Fruit fly (Drosophila melanogaster): ENCODE results near the gene ghi.
A peak's percentile ranks its signal among the peaks of the same experiment; 100 is the strongest.

The ghi gene

DNA sequence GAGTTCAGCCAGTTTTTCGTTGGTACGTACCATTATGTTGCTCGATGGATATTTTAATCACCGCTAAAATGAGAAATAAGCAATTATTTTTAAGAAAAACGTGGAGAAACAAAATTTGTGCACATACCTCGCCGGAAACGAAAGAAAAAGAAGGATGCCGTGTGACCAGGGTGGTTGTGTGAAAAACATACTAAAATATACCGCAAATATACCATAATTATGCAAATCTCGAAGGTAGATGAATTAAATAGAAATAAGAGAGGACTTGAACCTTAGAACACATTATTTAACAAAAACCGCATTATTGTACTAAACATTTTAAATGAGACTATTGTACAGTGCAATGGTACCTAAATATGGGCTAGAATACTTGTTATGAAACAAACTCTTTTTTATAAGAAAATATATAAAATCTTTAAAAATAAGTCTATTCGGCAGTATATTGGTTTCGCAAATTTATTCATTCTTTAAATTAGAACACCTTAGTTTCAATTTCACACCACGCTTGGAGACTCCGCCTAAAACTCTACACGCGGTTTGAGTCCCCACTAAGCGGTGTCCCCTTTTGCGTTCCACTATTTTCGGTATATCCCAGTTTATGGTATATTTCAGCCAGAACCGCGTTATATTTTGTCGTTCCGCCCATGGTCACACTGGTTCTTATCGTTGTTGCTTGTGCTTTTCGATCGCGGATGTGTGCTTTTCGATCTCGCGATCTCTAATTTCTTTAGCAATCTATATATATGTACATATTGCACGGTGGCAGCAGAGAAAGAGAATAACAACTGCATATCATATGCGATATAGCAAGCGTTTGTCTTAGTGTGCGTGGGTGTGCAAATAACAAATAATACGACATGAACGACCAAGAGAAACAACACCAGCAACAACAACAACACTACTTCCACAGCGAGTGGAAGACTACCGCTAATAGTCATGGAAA is 21.7 kb upstream of the ghi start, which contains the start of the genes RpS17 and MTF-1:
RpS17 (minus strand) TSS at position 157 of the 943 bp plus-strand sequence.
MTF-1 (plus strand) TSS at position 648 of the 943 bp plus-strand sequence.
- TF ChIP-seq Crg-1 (GFP tag; optimal IDR thresholded peaks at IDR 0.05) (peak; percentile 33), pad (GFP tag; optimal IDR thresholded peaks at IDR 0.05) (peak; percentile 24), Clk (GFP tag; optimal IDR thresholded peaks at IDR 0.05) (peak; percentile 1), CG14711 (tag; optimal IDR thresholded peaks at IDR 0.05) (peak; percentile 50), CG12768 (GFP tag; optimal IDR thresholded peaks at IDR 0.05) (peak; percentile 47), cic (GFP tag; optimal IDR thresholded peaks at IDR 0.05) (peak; percentile 48), CG7101 (tag; optimal IDR thresholded peaks at IDR 0.05) (peak; percentile 66), kay (GFP tag; ENCODE audit: borderline replicate concordance) (no peak), CG5204 (GFP tag; optimal IDR thresholded peaks at IDR 0.05) (no peak), tj (GFP tag; optimal IDR thresholded peaks at IDR 0.05) (peak; percentile 27), Hr96 (GFP tag; optimal IDR thresholded peaks at IDR 0.05) (peak; percentile 40), Mnt (GFP tag; optimal IDR thresholded peaks at IDR 0.05) (peak; percentile 87), cnc (optimal IDR thresholded peaks at IDR 0.05) (no peak), bab1 (GFP tag; optimal IDR thresholded peaks at IDR 0.05) (peak; percentile 70), CG7045 (GFP tag; optimal IDR thresholded peaks at IDR 0.05) (peak; percentile 15), ovo (GFP tag; optimal IDR thresholded peaks at IDR 0.05) (peak; percentile 19), CG11617 (GFP tag; optimal IDR thresholded peaks at IDR 0.05) (peak; percentile 73), toe (GFP tag; optimal IDR thresholded peaks at IDR 0.05) (no peak), CG33017 (tag; optimal IDR thresholded peaks at IDR 0.05) (peak; percentile 51), CG1620 (GFP tag; optimal IDR thresholded peaks at IDR 0.05) (peak; percentile 61)

DNA sequence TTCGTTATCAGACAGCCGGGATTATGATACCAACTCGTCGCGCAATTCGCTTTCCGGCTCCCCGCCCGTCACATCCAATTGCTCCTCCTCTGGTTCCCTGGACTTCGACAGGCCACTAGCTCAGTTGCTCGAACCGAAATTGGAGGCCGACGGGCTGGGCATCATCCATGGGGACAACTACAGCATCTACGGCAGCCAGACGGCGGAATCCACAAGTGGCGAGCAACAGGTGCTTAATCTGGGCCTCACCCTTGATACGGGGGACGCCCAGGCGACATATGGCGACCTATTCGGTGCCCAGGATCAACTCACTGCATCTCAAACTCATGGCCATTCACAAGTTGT is 21.1 kb upstream of the ghi start:
- no peak for TF ChIP-seq Hr96 (GFP tag; optimal IDR thresholded peaks at IDR 0.05)
- peak; percentile 34 for TF ChIP-seq CG12768 (GFP tag; optimal IDR thresholded peaks at IDR 0.05)

DNA sequence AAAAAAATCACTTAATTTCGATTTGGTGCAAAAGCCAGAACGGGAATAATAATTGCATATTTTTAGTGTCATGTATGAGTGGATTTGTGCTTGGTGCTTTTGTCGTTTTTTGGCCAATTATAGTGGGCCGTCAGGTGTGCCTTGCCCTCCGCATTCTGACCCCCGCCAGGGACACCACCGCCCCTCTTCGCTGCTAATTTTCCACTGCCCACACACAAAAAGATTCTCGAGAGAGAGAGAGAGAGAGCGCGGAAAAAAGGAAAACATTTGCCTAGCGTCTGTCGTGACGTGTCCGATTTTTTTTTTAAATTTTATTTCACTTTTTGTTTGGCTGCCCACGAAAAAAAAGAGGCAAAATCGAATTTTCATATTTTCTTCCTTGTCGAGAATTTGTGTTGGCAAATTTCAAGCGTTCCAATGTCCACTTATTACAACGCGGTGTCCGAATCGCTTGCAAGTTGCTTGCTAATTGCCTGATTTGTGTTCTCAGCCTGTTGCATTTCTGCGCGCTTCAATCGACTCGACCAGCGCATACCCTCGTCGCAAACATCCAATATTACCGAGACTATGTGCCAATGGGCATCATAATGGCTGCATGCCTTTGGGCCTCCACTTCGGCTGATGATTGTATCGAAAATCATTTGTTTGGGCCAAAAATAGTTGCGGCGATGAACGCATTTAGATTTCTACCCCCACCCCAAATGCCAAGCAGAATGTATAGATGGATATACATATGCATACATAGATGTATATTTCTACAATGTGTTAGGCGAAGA is 19.6 kb upstream of the ghi start:
- TF ChIP-seq ovo (GFP tag; optimal IDR thresholded peaks at IDR 0.05) (no peak), CG12768 (GFP tag; optimal IDR thresholded peaks at IDR 0.05) (no peak), cnc (optimal IDR thresholded peaks at IDR 0.05) (no peak), CG5204 (GFP tag; optimal IDR thresholded peaks at IDR 0.05) (no peak), cic (GFP tag; optimal IDR thresholded peaks at IDR 0.05) (no peak)

- TF ChIP-seq cic (GFP tag; optimal IDR thresholded peaks at IDR 0.05) (peak; percentile 25), CG1620 (GFP tag; optimal IDR thresholded peaks at IDR 0.05) (no peak), Crg-1 (GFP tag; optimal IDR thresholded peaks at IDR 0.05) (peak; percentile 11)
Observed at dm6 chr3L:9432810-9433587, 18.7 kb upstream of the ghi start.

DNA sequence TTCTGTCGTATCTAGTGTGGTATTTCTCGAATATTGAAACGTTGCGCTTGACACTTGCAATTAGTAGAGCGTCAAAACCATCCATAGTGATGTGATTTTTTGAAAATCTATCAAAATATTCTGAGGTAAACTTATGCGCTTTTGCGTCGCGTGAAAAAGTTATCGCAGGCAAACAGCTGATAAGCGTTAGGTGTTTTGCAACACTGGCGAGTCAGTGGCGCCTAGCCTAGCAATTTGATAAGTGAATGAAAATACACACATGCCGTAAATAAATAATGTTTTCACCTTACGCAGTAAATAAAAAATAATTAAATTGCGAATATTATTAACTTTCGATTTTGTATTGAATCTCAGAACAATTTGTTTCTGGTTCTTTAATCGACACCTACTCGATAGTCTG is 16.4 kb upstream of the ghi start, which contains the start of gene CG42526:
CG42526 (minus strand) TSS at position 85 of the 400 bp plus-strand sequence.
- TF ChIP-seq CG14711 (tag; optimal IDR thresholded peaks at IDR 0.05) = peak; percentile 36
- TF ChIP-seq Crg-1 (GFP tag; optimal IDR thresholded peaks at IDR 0.05) = no peak
- TF ChIP-seq CG7101 (tag; optimal IDR thresholded peaks at IDR 0.05) = peak; percentile 62
- no peak for TF ChIP-seq CG5204 (GFP tag; optimal IDR thresholded peaks at IDR 0.05)
- peak; percentile 4 for TF ChIP-seq CG12768 (GFP tag; optimal IDR thresholded peaks at IDR 0.05)
- TF ChIP-seq CG7045 (GFP tag; optimal IDR thresholded peaks at IDR 0.05) = no peak
- no peak for TF ChIP-seq Clk (GFP tag; optimal IDR thresholded peaks at IDR 0.05)
- peak; percentile 43 for TF ChIP-seq CG11617 (GFP tag; optimal IDR thresholded peaks at IDR 0.05)
- TF ChIP-seq pad (GFP tag; optimal IDR thresholded peaks at IDR 0.05) = peak; percentile 26
- TF ChIP-seq toe (GFP tag; optimal IDR thresholded peaks at IDR 0.05) = no peak
- peak; percentile 39 for TF ChIP-seq Hr96 (GFP tag; optimal IDR thresholded peaks at IDR 0.05)
- TF ChIP-seq cic (GFP tag; optimal IDR thresholded peaks at IDR 0.05) = peak; percentile 50
- no peak for TF ChIP-seq CG33017 (tag; optimal IDR thresholded peaks at IDR 0.05)
- peak; percentile 17 for TF ChIP-seq Mnt (GFP tag; optimal IDR thresholded peaks at IDR 0.05)
- no peak for TF ChIP-seq CG1620 (GFP tag; optimal IDR thresholded peaks at IDR 0.05)
- TF ChIP-seq cnc (optimal IDR thresholded peaks at IDR 0.05) = no peak
- no peak for TF ChIP-seq ovo (GFP tag; optimal IDR thresholded peaks at IDR 0.05)
- no peak for TF ChIP-seq kay (GFP tag; ENCODE audit: borderline replicate concordance)
- TF ChIP-seq bab1 (GFP tag; optimal IDR thresholded peaks at IDR 0.05) = peak; percentile 41
- TF ChIP-seq tj (GFP tag; optimal IDR thresholded peaks at IDR 0.05) = no peak

DNA sequence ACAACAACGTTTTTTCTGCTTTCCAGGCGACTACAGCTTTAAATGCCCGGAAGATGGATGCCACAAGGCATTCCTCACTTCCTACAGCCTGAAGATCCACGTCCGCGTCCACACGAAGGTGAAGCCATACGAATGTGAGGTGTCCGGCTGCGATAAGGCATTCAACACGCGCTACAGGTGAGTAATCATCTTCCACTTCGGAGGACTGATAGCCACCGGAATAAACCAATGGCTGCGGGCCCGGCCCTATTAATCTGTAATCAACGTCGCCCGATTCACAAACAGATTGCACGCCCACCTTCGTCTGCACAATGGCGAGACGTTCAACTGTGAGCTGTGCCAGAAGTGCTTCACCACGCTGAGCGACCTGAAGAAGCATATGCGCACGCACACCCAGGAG is 15.8 kb upstream of the ghi start:
- TF ChIP-seq Mnt (GFP tag; optimal IDR thresholded peaks at IDR 0.05) (peak; percentile 12), Clk (GFP tag; optimal IDR thresholded peaks at IDR 0.05) (no peak)
